Worm (Caenorhabditis elegans): ENCODE results near the gene pxf-1.

pxf-1 gene

ce11 chrIV:10157489-10158088 is 16.6 kb downstream of the pxf-1 start, which contains the start of gene ttr-53:
Gene ttr-53 (plus strand): TSS chrIV:10158038.
- TF ChIP-seq ztf-25 (GFP tag; IDR thresholded peaks at IDR 0.05) = no peak
- no peak for TF ChIP-seq B0261.1 (tag; optimal IDR thresholded peaks at IDR 0.05)
- TF ChIP-seq atf-7 (tag; optimal IDR thresholded peaks at IDR 0.05) = no peak
- peak; percentile 87 to 90 for TF ChIP-seq let-607 (tag; optimal IDR thresholded peaks at IDR 0.05)
- no peak for TF ChIP-seq hmg-1.2 (GFP tag; IDR thresholded peaks at IDR 0.05)
- TF ChIP-seq nhr-80 (tag; optimal IDR thresholded peaks at IDR 0.05) = peak; percentile 6
- TF ChIP-seq snpc-1.3 (tag; optimal IDR thresholded peaks at IDR 0.05; ENCODE audit: insufficient read depth) = no peak
- TF ChIP-seq ztf-3 (GFP tag; optimal IDR thresholded peaks at IDR 0.05) = no peak
- no peak for TF ChIP-seq chd-7 (tag; optimal IDR thresholded peaks at IDR 0.05)
- no peak for TF ChIP-seq die-1 (tag; optimal IDR thresholded peaks at IDR 0.05)

- TF ChIP-seq D2030.7 (GFP tag; IDR thresholded peaks at IDR 0.05) (peak; percentile 51), madf-8 (GFP tag; conservative IDR thresholded peaks at IDR 0.05) (peak; percentile 78), xnd-1 (tag; optimal IDR thresholded peaks at IDR 0.05) (peak; percentile 80), lin-54 (GFP tag; optimal IDR thresholded peaks at IDR 0.05) (peak; percentile 10), lag-1 (GFP tag; IDR thresholded peaks at IDR 0.05) (no peak), madf-6 (GFP tag; IDR thresholded peaks at IDR 0.05) (peak; percentile 90), dox-1 (GFP tag; IDR thresholded peaks at IDR 0.05) (0 out of 2 replicates have a peak, but pooled peaks have one; percentile 30), snpc-1.3 (tag; optimal IDR thresholded peaks at IDR 0.05; ENCODE audit: insufficient read depth) (peak; percentile 6), ceh-91 (GFP tag; IDR thresholded peaks at IDR 0.05) (0 out of 2 replicates have a peak, but pooled peaks have one; percentile 33), pbrm-1 (GFP tag; IDR thresholded peaks at IDR 0.05) (peak; percentile 42; the same call in 1 of the 2 replicates), aptf-2 (GFP tag; conservative IDR thresholded peaks at IDR 0.05) (no peak), lsl-1 (GFP tag; optimal IDR thresholded peaks at IDR 0.05) (peak; percentile 95), F49E8.2 (tag; optimal IDR thresholded peaks at IDR 0.05; ENCODE audit: insufficient read depth) (peak; percentile 31), egl-44 (GFP tag; IDR thresholded peaks at IDR 0.05) (no peak), Y56A3A.18 (GFP tag; IDR thresholded peaks at IDR 0.05) (no peak), snpc-4 (GFP tag; optimal IDR thresholded peaks at IDR 0.05) (no peak), snpc-4 (tag; optimal IDR thresholded peaks at IDR 0.05) (peak in 1 of 4 experiments; percentile 24), F33H1.4 (GFP tag; IDR thresholded peaks at IDR 0.05) (peak; percentile 90), athp-1 (tag; optimal IDR thresholded peaks at IDR 0.05) (no peak), him-1 (tag; optimal IDR thresholded peaks at IDR 0.05) (peak; percentile 22)
These were observed 17.1 kb downstream of the pxf-1 start for ce11 chrIV:10157034-10157433.

ce11 chrIV:10155475-10155874 is 18.7 kb downstream of the pxf-1 start, which contains the start of gene ttr-54:
Gene ttr-54 (plus strand): TSS chrIV:10155775.
- no peak for TF ChIP-seq F49E8.2 (tag; optimal IDR thresholded peaks at IDR 0.05; ENCODE audit: insufficient read depth)
- no peak for TF ChIP-seq chd-7 (tag; optimal IDR thresholded peaks at IDR 0.05)
- peak; percentile 48; the same call in 1 of the 2 replicates for TF ChIP-seq madf-6 (GFP tag; IDR thresholded peaks at IDR 0.05)

ce11 chrIV:10153479-10153878 is 20.7 kb downstream of the pxf-1 start:
- TF ChIP-seq nfya-2 (GFP tag; IDR thresholded peaks at IDR 0.05) = no peak
- TF ChIP-seq bed-1 (GFP tag; IDR thresholded peaks at IDR 0.05) = no peak
- no peak for TF ChIP-seq hlh-26 (GFP tag; conservative IDR thresholded peaks at IDR 0.05)
- TF ChIP-seq repo-1 (tag; optimal IDR thresholded peaks at IDR 0.05) = no peak
- TF ChIP-seq F22D6.2 (tag; optimal IDR thresholded peaks at IDR 0.05) = no peak
- no peak for TF ChIP-seq ama-1 (optimal IDR thresholded peaks at IDR 0.05)
- TF ChIP-seq ama-1 (GFP tag; optimal IDR thresholded peaks at IDR 0.05) = no peak
- no peak for TF ChIP-seq lin-54 (GFP tag; optimal IDR thresholded peaks at IDR 0.05)
- no peak for TF ChIP-seq rcor-1 (GFP tag; IDR thresholded peaks at IDR 0.05)
- no peak for TF ChIP-seq egl-44 (GFP tag; IDR thresholded peaks at IDR 0.05)
- no peak for TF ChIP-seq dpl-1 (GFP tag; optimal IDR thresholded peaks at IDR 0.05)
- TF ChIP-seq akir-1 (GFP tag; optimal IDR thresholded peaks at IDR 0.05) = no peak
- TF ChIP-seq K11D2.4 (GFP tag; IDR thresholded peaks at IDR 0.05) = no peak
- no peak for TF ChIP-seq nhr-120 (GFP tag; IDR thresholded peaks at IDR 0.05)
- no peak for TF ChIP-seq Y95B8A.8 (GFP tag; IDR thresholded peaks at IDR 0.05)
- no peak for TF ChIP-seq unc-62 (GFP tag; optimal IDR thresholded peaks at IDR 0.05)
- TF ChIP-seq ekl-4 (GFP tag; IDR thresholded peaks at IDR 0.05) = no peak

Data from whole organism, young adult.